Worm (Caenorhabditis elegans) whole organism, L3 larva: Measurements from ENCODE around the gene vit-6.

Experiments used
- R02D3.7 ChIP-seq: fragments of 150-350 bp; optimal IDR thresholded peaks from 2 replicates; lab custom pipeline; 2014; ENCODE audit warnings: missing biosample characterization, missing genetic modification characterization
- ZK546.5 ChIP-seq: sonication (generic microtip); optimal IDR thresholded peaks from 2 replicates; lab custom pipeline; 2017; ENCODE audit warnings: missing biosample characterization, missing genetic modification characterization
- aly-2 ChIP-seq: fragments of 150-350 bp; optimal IDR thresholded peaks from 2 replicates; lab custom pipeline; 2014; ENCODE audit warnings: missing biosample characterization, missing genetic modification characterization
- ama-1 ChIP-seq: fragments of 150-350 bp; optimal IDR thresholded peaks from 2 replicates; lab custom pipeline; 2018
- ceh-16 ChIP-seq: sonication (generic microtip); optimal IDR thresholded peaks from 2 replicates; lab custom pipeline; 2017; ENCODE audit warnings: missing biosample characterization, missing genetic modification characterization
- ceh-28 ChIP-seq: fragments of 150-350 bp; optimal IDR thresholded peaks from 2 replicates; lab custom pipeline; 2014; ENCODE audit warnings: missing biosample characterization, missing genetic modification reagents, missing genetic modification characterization
- ceh-82 ChIP-seq: fragments of 150-350 bp; optimal IDR thresholded peaks from 2 replicates; lab custom pipeline; 2014; ENCODE audit warnings: missing biosample characterization, missing genetic modification characterization
- ceh-9 ChIP-seq: sonication (generic microtip); optimal IDR thresholded peaks from 2 replicates; lab custom pipeline; 2018; ENCODE audit warnings: missing biosample characterization, missing genetic modification characterization
- daf-12 ChIP-seq: fragments of 150-350 bp; optimal IDR thresholded peaks from 2 replicates; lab custom pipeline; 2014; ENCODE audit warnings: missing biosample characterization, missing genetic modification reagents, missing genetic modification characterization
- egl-27 ChIP-seq: sonication (generic microtip); optimal IDR thresholded peaks from 4 replicates; lab custom pipeline; 2017; ENCODE audit warnings: missing biosample characterization, missing genetic modification reagents, missing genetic modification characterization
- egl-5 ChIP-seq: fragments of 150-350 bp; optimal IDR thresholded peaks from 2 replicates; lab custom pipeline; 2017; ENCODE audit warnings: missing biosample characterization, missing genetic modification reagents, missing genetic modification characterization, inconsistent platforms
- elt-1 ChIP-seq: fragments of 150-350 bp; optimal IDR thresholded peaks from 2 replicates; lab custom pipeline; 2014; ENCODE audit warnings: missing biosample characterization, missing genetic modification characterization
- elt-2 ChIP-seq: sonication (generic microtip); optimal IDR thresholded peaks from 2 replicates; lab custom pipeline; 2016; ENCODE audit warnings: missing genetic modification reagents, mild to moderate bottlenecking, missing genetic modification characterization, missing compliant biosample characterization
- elt-3 ChIP-seq, 3 experiments: fragments of 150-350 bp in 1 of 3; sonication (generic microtip) in 2 of 3; optimal IDR thresholded peaks; 2 replicates in 2 of 3; 4 replicates in 1 of 3; lab custom pipeline; 2014 to 2017; ENCODE audit warnings: missing biosample characterization in 3 of 3, missing genetic modification characterization in 3 of 3
- eor-1 ChIP-seq, 2 experiments: fragments of 150-350 bp; optimal IDR thresholded peaks; 2 replicates each; lab custom pipeline; 2014 to 2018; ENCODE audit warnings: missing biosample characterization in 2 of 2, missing genetic modification characterization in 2 of 2
- fkh-10 ChIP-seq: sonication (generic microtip); optimal IDR thresholded peaks from 2 replicates; lab custom pipeline; 2017; ENCODE audit warnings: missing biosample characterization, missing genetic modification reagents, missing genetic modification characterization
- fkh-2 ChIP-seq: fragments of 150-350 bp; optimal IDR thresholded peaks from 2 replicates; lab custom pipeline; 2014; ENCODE audit warnings: missing biosample characterization, missing genetic modification reagents, missing genetic modification characterization
- fos-1 ChIP-seq: fragments of 150-350 bp; optimal IDR thresholded peaks from 2 replicates; lab custom pipeline; 2014; ENCODE audit warnings: missing biosample characterization, missing genetic modification characterization
- hmg-11 ChIP-seq: sonication (generic microtip); optimal IDR thresholded peaks from 2 replicates; lab custom pipeline; 2016; ENCODE audit warnings: missing genetic modification characterization, missing compliant biosample characterization
- jun-1 ChIP-seq: fragments of 150-350 bp; optimal IDR thresholded peaks from 2 replicates; lab custom pipeline; 2014; ENCODE audit warnings: missing biosample characterization, missing genetic modification reagents, missing genetic modification characterization
- lin-15B ChIP-seq: fragments of 150-350 bp; optimal IDR thresholded peaks from 2 replicates; lab custom pipeline; 2014; ENCODE audit warnings: missing biosample characterization, missing genetic modification characterization
- lin-39 ChIP-seq: fragments of 150-350 bp; optimal IDR thresholded peaks from 2 replicates; lab custom pipeline; 2018; ENCODE audit warnings: missing biosample characterization, missing genetic modification reagents, missing genetic modification characterization
- lsy-12 ChIP-seq: sonication (generic microtip); optimal IDR thresholded peaks from 2 replicates; lab custom pipeline; 2016; ENCODE audit warnings: mild to moderate bottlenecking, missing genetic modification characterization, missing compliant biosample characterization
- mdl-1 ChIP-seq: fragments of 150-350 bp; optimal IDR thresholded peaks from 2 replicates; lab custom pipeline; 2014; ENCODE audit warnings: missing biosample characterization, missing genetic modification characterization
- mml-1 ChIP-seq: fragments of 150-350 bp; sonication (generic microtip); optimal IDR thresholded peaks from 3 replicates; lab custom pipeline; 2014; ENCODE audit warnings: missing biosample characterization, missing genetic modification characterization
- nfya-1 ChIP-seq: sonication (generic microtip); optimal IDR thresholded peaks from 2 replicates; lab custom pipeline; 2017; ENCODE audit warnings: missing genetic modification characterization, mild to moderate bottlenecking, missing compliant biosample characterization, antibody characterized with exemption, moderate library complexity; ENCODE audit not compliant: insufficient read depth
- nhr-11 ChIP-seq: fragments of 150-350 bp; optimal IDR thresholded peaks from 2 replicates; lab custom pipeline; 2014; ENCODE audit warnings: missing biosample characterization, missing genetic modification characterization
- nhr-12 ChIP-seq: fragments of 150-350 bp; optimal IDR thresholded peaks from 2 replicates; lab custom pipeline; 2014; ENCODE audit warnings: missing biosample characterization, missing genetic modification characterization
- nhr-23 ChIP-seq: fragments of 150-350 bp; optimal IDR thresholded peaks from 2 replicates; lab custom pipeline; 2014; ENCODE audit warnings: missing biosample characterization, missing genetic modification reagents, missing genetic modification characterization
- nhr-237 ChIP-seq: fragments of 150-350 bp; optimal IDR thresholded peaks from 2 replicates; lab custom pipeline; 2014; ENCODE audit warnings: missing biosample characterization, missing genetic modification characterization
- nhr-25 ChIP-seq: sonication (generic microtip); optimal IDR thresholded peaks from 2 replicates; lab custom pipeline; 2017; ENCODE audit warnings: missing biosample characterization, missing genetic modification characterization
- nhr-28 ChIP-seq: fragments of 150-350 bp; optimal IDR thresholded peaks from 2 replicates; lab custom pipeline; 2014; ENCODE audit warnings: missing biosample characterization, missing genetic modification characterization
- nhr-43 ChIP-seq: sonication (generic microtip); optimal IDR thresholded peaks from 2 replicates; lab custom pipeline; 2016; ENCODE audit warnings: mild to moderate bottlenecking, missing genetic modification characterization, missing compliant biosample characterization; ENCODE audit not compliant: poor library complexity, severe bottlenecking
- nhr-67 ChIP-seq: fragments of 150-350 bp; optimal IDR thresholded peaks from 2 replicates; lab custom pipeline; 2014; ENCODE audit warnings: missing biosample characterization, missing genetic modification characterization
- nhr-76 ChIP-seq: fragments of 150-350 bp; sonication (generic microtip); optimal IDR thresholded peaks from 5 replicates; lab custom pipeline; 2014; ENCODE audit warnings: missing biosample characterization, missing genetic modification characterization
- nhr-77 ChIP-seq: fragments of 150-350 bp; optimal IDR thresholded peaks from 2 replicates; lab custom pipeline; 2014; ENCODE audit warnings: missing biosample characterization, missing genetic modification characterization
- pha-4 ChIP-seq: fragments of 150-350 bp; optimal IDR thresholded peaks from 2 replicates; lab custom pipeline; 2014; ENCODE audit warnings: missing biosample characterization, missing genetic modification reagents, missing genetic modification characterization
- pqm-1 ChIP-seq: fragments of 150-350 bp; optimal IDR thresholded peaks from 2 replicates; lab custom pipeline; 2017; ENCODE audit warnings: missing biosample characterization, missing genetic modification characterization, inconsistent platforms
- sea-2 ChIP-seq: fragments of 150-350 bp; sonication (generic microtip); optimal IDR thresholded peaks from 4 replicates; lab custom pipeline; 2014; ENCODE audit warnings: missing biosample characterization, missing genetic modification reagents, missing genetic modification characterization
- skn-1 ChIP-seq: fragments of 150-350 bp; optimal IDR thresholded peaks from 2 replicates; lab custom pipeline; 2014; ENCODE audit warnings: missing biosample characterization, missing genetic modification characterization
- snpc-4 ChIP-seq: fragments of 150-350 bp; optimal IDR thresholded peaks from 2 replicates; lab custom pipeline; 2014; ENCODE audit warnings: missing biosample characterization, missing genetic modification characterization
- tbx-2 ChIP-seq: sonication (generic microtip); optimal IDR thresholded peaks from 2 replicates; lab custom pipeline; 2016; ENCODE audit warnings: mild to moderate bottlenecking, missing genetic modification characterization, missing compliant biosample characterization
- unc-39 ChIP-seq: sonication (generic microtip); optimal IDR thresholded peaks from 4 replicates; lab custom pipeline; 2017; ENCODE audit warnings: missing biosample characterization, missing genetic modification characterization
- unc-62 ChIP-seq: fragments of 150-350 bp; sonication (generic microtip); optimal IDR thresholded peaks from 4 replicates; lab custom pipeline; 2014; ENCODE audit warnings: missing biosample characterization, missing genetic modification reagents, missing genetic modification characterization
- zag-1 ChIP-seq: fragments of 150-350 bp; optimal IDR thresholded peaks from 2 replicates; lab custom pipeline; 2014; ENCODE audit warnings: missing biosample characterization, missing genetic modification characterization
- ztf-11 ChIP-seq: fragments of 150-350 bp; optimal IDR thresholded peaks from 2 replicates; lab custom pipeline; 2014; ENCODE audit warnings: missing biosample characterization, missing genetic modification characterization
- ztf-4 ChIP-seq: fragments of 150-350 bp; optimal IDR thresholded peaks from 2 replicates; lab custom pipeline; 2014; ENCODE audit warnings: missing biosample characterization, missing genetic modification characterization

The vit-6 gene

ce11 chrIV:8233268-8233667 lies 27.7 kb upstream of the vit-6 start:
- TF ChIP-seq nhr-76 (tag; lab: Kevin White, UChicago) (no peak), ceh-28 (tag; lab: Kevin White, UChicago) (no peak), nhr-28 (tag; lab: Kevin White, UChicago) (no peak), zag-1 (no peak), ztf-11 (tag; lab: Kevin White, UChicago) (no peak), sea-2 (GFP tag; lab: Kevin White, UChicago) (no peak), egl-5 (tag; lab: Kevin White, UChicago) (no peak), pha-4 (tag; lab: Kevin White, UChicago) (peak; percentile 2)
- TF ChIP-seq, all 47 proteins: peak for 1

- TF ChIP-seq skn-1 (tag; lab: Kevin White, UChicago) (peak; percentile 33), daf-12 (tag; lab: Kevin White, UChicago) (no peak), nfya-1 (tag; lab: Kevin White, UChicago) (no peak), nhr-43 (tag; lab: Kevin White, UChicago) (peak; percentile 80), ceh-28 (tag; lab: Kevin White, UChicago) (no peak), fkh-2 (no peak), ceh-9 (tag; lab: Kevin White, UChicago) (no peak), lin-39 (tag; lab: Kevin White, UChicago) (no peak), ztf-4 (no peak), ztf-11 (tag; lab: Kevin White, UChicago) (no peak), lsy-12 (tag; lab: Kevin White, UChicago) (no peak), nhr-76 (tag; lab: Kevin White, UChicago) (no peak), ZK546.5 (tag; lab: Kevin White, UChicago) (no peak), mml-1 (tag; lab: Kevin White, UChicago) (no peak), ama-1 (no peak), mdl-1 (tag; lab: Kevin White, UChicago) (no peak), egl-5 (tag; lab: Kevin White, UChicago) (no peak), fos-1 (tag; lab: Kevin White, UChicago) (no peak), hmg-11 (tag; lab: Kevin White, UChicago) (no peak), nhr-12 (tag; lab: Kevin White, UChicago) (no peak), elt-2 (peak; percentile 47), snpc-4 (tag; lab: Kevin White, UChicago) (no peak), nhr-11 (tag; lab: Kevin White, UChicago) (no peak), ceh-16 (no peak), fkh-10 (GFP tag; lab: Kevin White, UChicago) (no peak), zag-1 (no peak), nhr-237 (tag; lab: Kevin White, UChicago) (no peak), aly-2 (tag; lab: Kevin White, UChicago) (no peak), nhr-77 (tag; lab: Kevin White, UChicago) (no peak), pha-4 (tag; lab: Kevin White, UChicago) (peak; percentile 55), nhr-25 (tag; lab: Kevin White, UChicago) (peak; percentile 15), egl-27 (tag; lab: Kevin White, UChicago) (no peak), elt-1 (tag; lab: Kevin White, UChicago) (no peak), lin-15B (tag; lab: Kevin White, UChicago) (no peak), elt-3 (tag; optimal IDR thresholded peaks at IDR 0.05; lab: Kevin White, UChicago) (no peak), nhr-28 (tag; lab: Kevin White, UChicago) (no peak), unc-39 (tag; lab: Kevin White, UChicago) (no peak), eor-1 (tag; optimal IDR thresholded peaks at IDR 0.05; lab: Kevin White, UChicago) (no peak), R02D3.7 (no peak), tbx-2 (tag; lab: Kevin White, UChicago) (no peak), nhr-23 (no peak), nhr-67 (tag; lab: Kevin White, UChicago) (no peak), jun-1 (tag; lab: Kevin White, UChicago) (no peak), unc-62 (no peak), ceh-82 (tag; lab: Kevin White, UChicago) (no peak), sea-2 (GFP tag; lab: Kevin White, UChicago) (no peak), pqm-1 (peak; percentile 61)
These were observed 26.9 kb upstream of the vit-6 start for ce11 chrIV:8234088-8234496.
